Worm (Caenorhabditis elegans): Measurements from ENCODE around the gene dmd-3.

Gene dmd-3

ce11 chrV:19605880-19606279, 49.2 kb downstream of the dmd-3 start, which contains the start of gene nlp-25:
Gene nlp-25, plus strand, starts transcription at chrV:19606180.
- TF ChIP-seq F57A8.1 (GFP tag; optimal IDR thresholded peaks at IDR 0.05) (no peak), hmg-1.2 (GFP tag; IDR thresholded peaks at IDR 0.05) (peak; percentile 35; the same call in 1 of the 2 replicates)

- TF ChIP-seq somi-1 (GFP tag; optimal IDR thresholded peaks at IDR 0.05) (no peak), dox-1 (GFP tag; IDR thresholded peaks at IDR 0.05) (0 out of 2 replicates have a peak, but pooled peaks have one; percentile 18), zfh-2 (GFP tag; conservative IDR thresholded peaks at IDR 0.05) (peak; percentile 71), F52B5.7 (tag; optimal IDR thresholded peaks at IDR 0.05) (peak; percentile 49), dpl-1 (GFP tag; optimal IDR thresholded peaks at IDR 0.05) (no peak)
Observed at ce11 chrV:19605415-19605814, 49.6 kb downstream of the dmd-3 start.

Data from whole organism, young adult.